Fruit fly (Drosophila melanogaster): ENCODE measurements around the gene Cpr78Ca.

Gene Cpr78Ca

dm6 chr3L:21259257-21259656 is 33.3 kb downstream of the Cpr78Ca start:
- TF ChIP-seq Mnt (GFP tag; optimal IDR thresholded peaks at IDR 0.05) = no peak
- no peak for TF ChIP-seq ovo (GFP tag; optimal IDR thresholded peaks at IDR 0.05)
- TF ChIP-seq cnc (optimal IDR thresholded peaks at IDR 0.05) = no peak
- no peak for TF ChIP-seq Crg-1 (GFP tag; optimal IDR thresholded peaks at IDR 0.05)
- TF ChIP-seq CG7101 (tag; optimal IDR thresholded peaks at IDR 0.05) = no peak
- TF ChIP-seq Clk (GFP tag; optimal IDR thresholded peaks at IDR 0.05) = no peak

- TF ChIP-seq CG5204 (GFP tag; optimal IDR thresholded peaks at IDR 0.05) = no peak
- no peak for TF ChIP-seq CG12768 (GFP tag; optimal IDR thresholded peaks at IDR 0.05)
- no peak for TF ChIP-seq CG14711 (tag; optimal IDR thresholded peaks at IDR 0.05)
- no peak for TF ChIP-seq ovo (GFP tag; optimal IDR thresholded peaks at IDR 0.05)
- TF ChIP-seq toe (GFP tag; optimal IDR thresholded peaks at IDR 0.05) = no peak
- TF ChIP-seq CG7101 (tag; optimal IDR thresholded peaks at IDR 0.05) = no peak
Observed at dm6 chr3L:21257731-21258130, 34.9 kb downstream of the Cpr78Ca start, which contains the start of gene CG43218. CG43218 (plus strand) TSS chr3L:21258020.

- TF ChIP-seq Mnt (GFP tag; optimal IDR thresholded peaks at IDR 0.05) (no peak), bab1 (GFP tag; optimal IDR thresholded peaks at IDR 0.05) (no peak), Hr96 (GFP tag; optimal IDR thresholded peaks at IDR 0.05) (no peak), CG7045 (GFP tag; optimal IDR thresholded peaks at IDR 0.05) (no peak), Clk (GFP tag; optimal IDR thresholded peaks at IDR 0.05) (no peak), Crg-1 (GFP tag; optimal IDR thresholded peaks at IDR 0.05) (no peak), cic (GFP tag; optimal IDR thresholded peaks at IDR 0.05) (no peak), CG7101 (tag; optimal IDR thresholded peaks at IDR 0.05) (no peak), CG14711 (tag; optimal IDR thresholded peaks at IDR 0.05) (no peak), CG11617 (GFP tag; optimal IDR thresholded peaks at IDR 0.05) (no peak), CG1620 (GFP tag; optimal IDR thresholded peaks at IDR 0.05) (no peak), tj (GFP tag; optimal IDR thresholded peaks at IDR 0.05) (no peak)
Observed at dm6 chr3L:21256062-21257023, 36.3 kb downstream of the Cpr78Ca start.

- TF ChIP-seq pad (GFP tag; optimal IDR thresholded peaks at IDR 0.05) (no peak), Hr96 (GFP tag; optimal IDR thresholded peaks at IDR 0.05) (no peak), bab1 (GFP tag; optimal IDR thresholded peaks at IDR 0.05) (no peak), CG14711 (tag; optimal IDR thresholded peaks at IDR 0.05) (no peak), CG11617 (GFP tag; optimal IDR thresholded peaks at IDR 0.05) (no peak), CG7045 (GFP tag; optimal IDR thresholded peaks at IDR 0.05) (no peak)
Observed at dm6 chr3L:21254524-21254972, 38.1 kb downstream of the Cpr78Ca start.

- TF ChIP-seq CG33017 (tag; optimal IDR thresholded peaks at IDR 0.05) (no peak), CG12768 (GFP tag; optimal IDR thresholded peaks at IDR 0.05) (no peak), Crg-1 (GFP tag; optimal IDR thresholded peaks at IDR 0.05) (no peak), CG14711 (tag; optimal IDR thresholded peaks at IDR 0.05) (no peak), Clk (GFP tag; optimal IDR thresholded peaks at IDR 0.05) (no peak), CG11617 (GFP tag; optimal IDR thresholded peaks at IDR 0.05) (no peak)
Observed at dm6 chr3L:21253761-21254523, 38.7 kb downstream of the Cpr78Ca start.

dm6 chr3L:21252932-21253760 is 39.5 kb downstream of the Cpr78Ca start:
- no peak for TF ChIP-seq cnc (optimal IDR thresholded peaks at IDR 0.05)
- TF ChIP-seq toe (GFP tag; optimal IDR thresholded peaks at IDR 0.05) = no peak

dm6 chr3L:21252525-21252924 is 40.1 kb downstream of the Cpr78Ca start:
- TF ChIP-seq kay (GFP tag; ENCODE audit: borderline replicate concordance) (no peak), CG33017 (tag; optimal IDR thresholded peaks at IDR 0.05) (no peak)
